Fruit fly (Drosophila melanogaster) whole organism, embryonic: Measurements from ENCODE around the gene CG7179.
A peak's percentile ranks its signal among the peaks of the same experiment; 100 is the strongest.

Experiments
- C15 ChIP-seq: fragments of 200-800 bp; sonication (Bioruptor generic); IDR thresholded peaks from 3 replicates; pipeline ENCODE4 v1.3.6; 2022; ENCODE audit warnings: missing biosample characterization, missing genetic modification characterization
- CG11247 ChIP-seq: fragments of 200-800 bp; sonication (Bioruptor generic); IDR thresholded peaks from 2 replicates; pipeline ENCODE4 v1.3.6; 2022; ENCODE audit warnings: missing biosample characterization, missing genetic modification characterization
- CG11723 ChIP-seq: fragments of 200-800 bp; sonication (Bioruptor generic); optimal IDR thresholded peaks from 2 replicates; lab custom pipeline; 2017; ENCODE audit warnings: missing biosample characterization, mild to moderate bottlenecking, missing genetic modification characterization
- CG12236 ChIP-seq: fragments of 200-800 bp; sonication (Bioruptor generic); optimal IDR thresholded peaks from 2 replicates; lab custom pipeline; 2016; ENCODE audit warnings: missing biosample characterization, missing genetic modification characterization
- CG12744 ChIP-seq: fragments of 200-800 bp; sonication (Bioruptor generic); optimal IDR thresholded peaks from 2 replicates; lab custom pipeline; 2016; ENCODE audit warnings: missing biosample characterization, missing genetic modification characterization
- CG12769 ChIP-seq: fragments of 200-800 bp; sonication (Bioruptor generic); optimal IDR thresholded peaks from 2 replicates; lab custom pipeline; 2019; ENCODE audit warnings: missing biosample characterization, mild to moderate bottlenecking, missing genetic modification characterization, moderate library complexity
- CG17802 ChIP-seq: fragments of 200-800 bp; sonication (Bioruptor generic); optimal IDR thresholded peaks from 2 replicates; lab custom pipeline; 2018; ENCODE audit warnings: missing biosample characterization, mild to moderate bottlenecking, missing genetic modification characterization, moderate library complexity
- CG18011 ChIP-seq: fragments of 200-800 bp; sonication (Bioruptor generic); optimal IDR thresholded peaks from 2 replicates; lab custom pipeline; 2017; ENCODE audit warnings: missing biosample characterization, missing genetic modification characterization, mild to moderate bottlenecking, moderate library complexity, missing genotype
- CG2120 ChIP-seq: fragments of 200-800 bp; sonication (Bioruptor generic); optimal IDR thresholded peaks from 3 replicates; lab custom pipeline; 2016; ENCODE audit warnings: missing biosample characterization, missing genetic modification characterization
- CG2199 ChIP-seq: fragments of 200-800 bp; sonication (Bioruptor generic); IDR thresholded peaks from 3 replicates; pipeline ENCODE4 v1.3.6; 2022; ENCODE audit warnings: missing biosample characterization, missing genetic modification characterization
- CG30403 ChIP-seq: fragments of 200-800 bp; sonication (Bioruptor generic); optimal IDR thresholded peaks from 3 replicates; lab custom pipeline; 2016; ENCODE audit warnings: missing biosample characterization, missing genetic modification characterization
- CG30431 ChIP-seq: fragments of 200-800 bp; sonication (Bioruptor generic); optimal IDR thresholded peaks from 2 replicates; lab custom pipeline; 2017; ENCODE audit warnings: missing biosample characterization, missing genetic modification characterization
- CG32532 ChIP-seq: fragments of 200-800 bp; sonication (Bioruptor generic); IDR thresholded peaks from 2 replicates; pipeline ENCODE4 v1.3.6; 2022; ENCODE audit warnings: missing biosample characterization, missing genetic modification characterization
- CG4328 ChIP-seq: fragments of 200-800 bp; sonication (Bioruptor generic); optimal IDR thresholded peaks from 3 replicates; lab custom pipeline; 2017; ENCODE audit warnings: missing biosample characterization, missing genetic modification reagents, missing genetic modification characterization
- CG6813 ChIP-seq: fragments of 200-800 bp; sonication (Bioruptor generic); optimal IDR thresholded peaks from 2 replicates; lab custom pipeline; 2017; ENCODE audit warnings: missing biosample characterization, missing genetic modification characterization, mild to moderate bottlenecking, moderate library complexity, missing genetic modification reagents
- CG6854 ChIP-seq: fragments of 200-800 bp; sonication (Bioruptor generic); optimal IDR thresholded peaks from 3 replicates; lab custom pipeline; 2017; ENCODE audit warnings: missing biosample characterization, mild to moderate bottlenecking, missing genetic modification characterization
- CG7372 ChIP-seq: fragments of 200-800 bp; sonication (Bioruptor generic); IDR thresholded peaks from 2 replicates; pipeline ENCODE4 v1.3.6; 2022; ENCODE audit warnings: missing biosample characterization, missing genetic modification characterization
- CG8290 ChIP-seq, 3 experiments: fragments of 200-800 bp; sonication (Bioruptor generic); optimal IDR thresholded peaks; 2 replicates each; lab custom pipeline; 2016 to 2019; ENCODE audit warnings: missing biosample characterization in 3 of 3, missing genetic modification characterization in 3 of 3, mild to moderate bottlenecking in 2 of 3, moderate library complexity in 1 of 3
- CG8478 ChIP-seq: fragments of >200 bp; optimal IDR thresholded peaks from 2 replicates; lab custom pipeline; 2018
- CTCF ChIP-seq: fragments of 200-800 bp; sonication (Bioruptor generic); optimal IDR thresholded peaks from 2 replicates; lab custom pipeline; 2017; ENCODE audit warnings: missing biosample characterization, mild to moderate bottlenecking, missing genetic modification characterization, moderate library complexity
- D ChIP-seq, 2 experiments: fragments of 200-800 bp in 1 of 2; fragments of >200 bp in 1 of 2; sonication (Bioruptor generic) in 1 of 2; optimal IDR thresholded peaks; 2 replicates in 1 of 2; 3 replicates in 1 of 2; lab custom pipeline; 2017; ENCODE audit warnings: mild to moderate bottlenecking in 1 of 2, missing biosample characterization in 1 of 2, missing genetic modification characterization in 1 of 2, missing genetic modification reagents in 1 of 2
- Deaf1 ChIP-seq: fragments of 200-800 bp; optimal IDR thresholded peaks from 3 replicates; lab custom pipeline; 2019; ENCODE audit warnings: missing biosample characterization, mild to moderate bottlenecking, missing genetic modification characterization, moderate library complexity
- Dip3 ChIP-seq: fragments of 200-800 bp; sonication (Bioruptor generic); optimal IDR thresholded peaks from 3 replicates; lab custom pipeline; 2016; ENCODE audit warnings: missing biosample characterization, missing genetic modification characterization
- E2f1 ChIP-seq: fragments of 200-800 bp; sonication (Bioruptor generic); IDR thresholded peaks from 2 replicates; pipeline ENCODE4 v1.3.6; 2022; ENCODE audit warnings: missing biosample characterization, missing genetic modification characterization
- E2f2 ChIP-seq: fragments of 200-800 bp; sonication (Bioruptor generic); IDR thresholded peaks from 2 replicates; pipeline ENCODE4 v1.3.6; 2022; ENCODE audit warnings: missing biosample characterization, missing genetic modification characterization
- Gug ChIP-seq: fragments of 200-800 bp; sonication (Bioruptor generic); IDR thresholded peaks from 4 replicates; pipeline ENCODE4 v1.3.6; 2022; ENCODE audit warnings: missing biosample characterization, missing genetic modification characterization
- HLH54F ChIP-seq: fragments of 200-800 bp; sonication (Bioruptor generic); optimal IDR thresholded peaks from 3 replicates; lab custom pipeline; 2016; ENCODE audit warnings: missing biosample characterization, missing genetic modification characterization
- Lhr ChIP-seq: fragments of 200-800 bp; sonication (Bioruptor generic); optimal IDR thresholded peaks from 3 replicates; lab custom pipeline; 2017; ENCODE audit warnings: mild to moderate bottlenecking, missing biosample characterization, missing genetic modification reagents, missing genetic modification characterization
- Lpt ChIP-seq: fragments of >200 bp; optimal IDR thresholded peaks from 2 replicates; lab custom pipeline; 2018; ENCODE audit warnings: missing biosample characterization, missing genetic modification characterization
- Nf-YA ChIP-seq: fragments of 200-800 bp; sonication (Bioruptor generic); IDR thresholded peaks from 2 replicates; pipeline ENCODE4 v1.3.6; 2022; ENCODE audit warnings: missing biosample characterization, missing genetic modification characterization
- Optix ChIP-seq: fragments of 200-800 bp; sonication (Bioruptor generic); IDR thresholded peaks from 3 replicates; pipeline ENCODE4 v1.3.6; 2022; ENCODE audit warnings: missing biosample characterization, missing genetic modification characterization
- Sry-δ ChIP-seq: fragments of 200-800 bp; sonication (Bioruptor generic); optimal IDR thresholded peaks from 2 replicates; lab custom pipeline; 2016; ENCODE audit warnings: missing biosample characterization, missing genetic modification characterization
- al ChIP-seq: fragments of 200-800 bp; sonication (Bioruptor generic); IDR thresholded peaks from 2 replicates; pipeline ENCODE4 v1.3.6; 2022; ENCODE audit warnings: missing biosample characterization, missing genetic modification characterization
- aop ChIP-seq: fragments of 200-800 bp; sonication (Bioruptor generic); IDR thresholded peaks from 2 replicates; pipeline ENCODE4 v1.3.6; 2022; ENCODE audit warnings: missing biosample characterization, missing genetic modification characterization
- ap ChIP-seq: fragments of 200-800 bp; sonication (Bioruptor generic); IDR thresholded peaks from 2 replicates; pipeline ENCODE4 v1.3.6; 2022; ENCODE audit warnings: missing biosample characterization, missing genetic modification characterization
- dan ChIP-seq: fragments of 200-800 bp; sonication (Bioruptor generic); IDR thresholded peaks from 2 replicates; pipeline ENCODE4 v1.3.6; 2022; ENCODE audit warnings: missing biosample characterization, missing genetic modification characterization
- eve ChIP-seq, 2 experiments: fragments of >200 bp; optimal IDR thresholded peaks; 2 replicates each; lab custom pipeline; 2017; ENCODE audit warnings: missing biosample characterization in 2 of 2, missing genetic modification characterization in 2 of 2
- ewg ChIP-seq: fragments of 200-800 bp; sonication (Bioruptor generic); optimal IDR thresholded peaks from 3 replicates; lab custom pipeline; 2017; ENCODE audit warnings: mild to moderate bottlenecking, missing biosample characterization, missing genetic modification reagents, missing genetic modification characterization
- exex ChIP-seq: fragments of 200-800 bp; sonication (Bioruptor generic); optimal IDR thresholded peaks from 4 replicates; lab custom pipeline; 2018; ENCODE audit warnings: missing biosample characterization, mild to moderate bottlenecking, missing genetic modification characterization, moderate library complexity
- insv ChIP-seq, 2 experiments: fragments of 200-800 bp; sonication (Bioruptor generic); optimal IDR thresholded peaks; 3 replicates each; lab custom pipeline; 2016 to 2018; ENCODE audit warnings: missing biosample characterization in 2 of 2, missing genetic modification characterization in 2 of 2
- mirr ChIP-seq: fragments of 200-800 bp; sonication (Bioruptor generic); optimal IDR thresholded peaks from 3 replicates; lab custom pipeline; 2018; ENCODE audit warnings: missing biosample characterization, mild to moderate bottlenecking, missing genetic modification characterization
- run ChIP-seq: fragments of 200-800 bp; sonication (Bioruptor generic); optimal IDR thresholded peaks from 3 replicates; lab custom pipeline; 2018; ENCODE audit warnings: missing biosample characterization, mild to moderate bottlenecking, missing genetic modification characterization
- shn ChIP-seq: fragments of 200-800 bp; sonication (Bioruptor generic); optimal IDR thresholded peaks from 3 replicates; lab custom pipeline; 2016; ENCODE audit warnings: missing biosample characterization, missing genetic modification characterization
- sna ChIP-seq: fragments of 200-800 bp; sonication (Bioruptor generic); IDR thresholded peaks from 2 replicates; pipeline ENCODE4 v1.3.6; 2022; ENCODE audit warnings: missing biosample characterization, missing genetic modification characterization; ENCODE audit not compliant: partially characterized antibody
- so ChIP-seq: fragments of 200-800 bp; sonication (Bioruptor generic); IDR thresholded peaks from 3 replicates; pipeline ENCODE4 v1.3.6; 2022; ENCODE audit warnings: missing biosample characterization, missing genetic modification characterization
- sqz ChIP-seq: fragments of 200-800 bp; sonication (Bioruptor generic); optimal IDR thresholded peaks from 3 replicates; lab custom pipeline; 2018; ENCODE audit warnings: missing biosample characterization, mild to moderate bottlenecking, missing genetic modification characterization
- stc ChIP-seq: fragments of 200-800 bp; sonication (Bioruptor generic); IDR thresholded peaks from 2 replicates; pipeline ENCODE4 v1.3.6; 2022; ENCODE audit warnings: missing biosample characterization, missing genetic modification characterization
- twi ChIP-seq: fragments of 200-800 bp; optimal IDR thresholded peaks from 2 replicates; lab custom pipeline; 2019; ENCODE audit warnings: missing biosample characterization, mild to moderate bottlenecking, missing genetic modification characterization, moderate library complexity
- zfh1 ChIP-seq: fragments of 200-800 bp; sonication (Bioruptor generic); IDR thresholded peaks from 3 replicates; pipeline ENCODE4 v1.3.6; 2022; ENCODE audit warnings: missing biosample characterization, missing genetic modification characterization

CG7179 gene

dm6 chr2L:7808886-7809698 is 31.3 kb upstream of the CG7179 start:
- 0 out of 2 replicates have a peak, but pooled peaks have one; percentile 28 for TF ChIP-seq CG32532 (GFP tag; lab: Robert Waterston, UW)
- TF ChIP-seq CG7372 (GFP tag; lab: Robert Waterston, UW): no peak
- no peak for TF ChIP-seq HLH54F (GFP tag; lab: Kevin White, UChicago)
- no peak for TF ChIP-seq CG30403 (GFP tag; lab: Kevin White, UChicago)
- TF ChIP-seq Gug (GFP tag; lab: Robert Waterston, UW): no peak
- TF ChIP-seq C15: no peak
- TF ChIP-seq CG8290 (GFP tag; optimal IDR thresholded peaks at IDR 0.05; lab: Kevin White, UChicago): no peak
- peak in 1 of 2 experiments; percentile 27 for TF ChIP-seq CG8290 (tag; optimal IDR thresholded peaks at IDR 0.05; lab: Kevin White, UChicago)
- TF ChIP-seq sna (GFP tag; lab: Robert Waterston, UW): no peak
- no peak for TF ChIP-seq aop (GFP tag; lab: Robert Waterston, UW)
- TF ChIP-seq CG6854 (GFP tag; lab: Kevin White, UChicago): no peak
- TF ChIP-seq CG18011: no peak
- TF ChIP-seq CG30431 (GFP tag; lab: Kevin White, UChicago): no peak
- no peak for TF ChIP-seq Sry-δ (GFP tag; lab: Kevin White, UChicago)
- TF ChIP-seq so (GFP tag; lab: Robert Waterston, UW): peak; percentile 21; the same call in 1 of the 3 replicates
- 0 out of 3 replicates have a peak, but pooled peaks have one; percentile 3 for TF ChIP-seq zfh1
- peak; percentile 22; the same call in 1 of the 2 replicates for TF ChIP-seq E2f2 (GFP tag; lab: Robert Waterston, UW)
- TF ChIP-seq insv (GFP tag; optimal IDR thresholded peaks at IDR 0.05; lab: Kevin White, UChicago): peak in 1 of 2 experiments; percentile 60
- TF ChIP-seq twi (tag; lab: Kevin White, UChicago): peak; percentile 21
- TF ChIP-seq sqz (GFP tag; lab: Kevin White, UChicago): peak; percentile 94
- no peak for TF ChIP-seq run (tag; lab: Kevin White, UChicago)
- peak; percentile 89 for TF ChIP-seq CTCF
- no peak for TF ChIP-seq ap
- 0 out of 3 replicates have a peak, but pooled peaks have one; percentile 8 for TF ChIP-seq CG2199 (GFP tag; lab: Robert Waterston, UW)
- peak in 1 of 2 experiments; percentile 78 for TF ChIP-seq eve (GFP tag; optimal IDR thresholded peaks at IDR 0.05; lab: Kevin White, UChicago)
- TF ChIP-seq ewg (GFP tag; lab: Kevin White, UChicago): no peak
- peak; percentile 13 for TF ChIP-seq CG12769
- TF ChIP-seq al (GFP tag; lab: Robert Waterston, UW): no peak
- no peak for TF ChIP-seq CG6813
- no peak for TF ChIP-seq dan (GFP tag; lab: Robert Waterston, UW)
- TF ChIP-seq Dip3 (GFP tag; lab: Kevin White, UChicago): no peak
- TF ChIP-seq D (optimal IDR thresholded peaks at IDR 0.05; lab: Kevin White, UChicago): no peak
- TF ChIP-seq D (GFP tag; optimal IDR thresholded peaks at IDR 0.05; lab: Kevin White, UChicago): no peak
- no peak for TF ChIP-seq CG11247 (GFP tag; lab: Robert Waterston, UW)
- TF ChIP-seq Lpt (GFP tag; lab: Kevin White, UChicago): no peak
- peak; percentile 37 for TF ChIP-seq CG4328 (GFP tag; lab: Kevin White, UChicago)
- peak; percentile 9; the same call in 1 of the 2 replicates for TF ChIP-seq stc (GFP tag; lab: Robert Waterston, UW)
- TF ChIP-seq exex: peak; percentile 49
- TF ChIP-seq CG12236 (GFP tag; lab: Kevin White, UChicago): no peak
- TF ChIP-seq Lhr (GFP tag; lab: Kevin White, UChicago): no peak
- peak; percentile 58 for TF ChIP-seq mirr (GFP tag; lab: Kevin White, UChicago)
- peak; percentile 40; the same call in 1 of the 2 replicates for TF ChIP-seq E2f1 (GFP tag; lab: Robert Waterston, UW)
- TF ChIP-seq CG12744 (GFP tag; lab: Kevin White, UChicago): no peak
- TF ChIP-seq CG17802 (tag; lab: Kevin White, UChicago): no peak
- no peak for TF ChIP-seq CG2120
- no peak for TF ChIP-seq CG11723 (GFP tag; lab: Kevin White, UChicago)
- TF ChIP-seq shn (GFP tag; lab: Kevin White, UChicago): no peak
- no peak for TF ChIP-seq CG8478
- 0 out of 2 replicates have a peak, but pooled peaks have one; percentile 31 for TF ChIP-seq Nf-YA (GFP tag; lab: Robert Waterston, UW)
- TF ChIP-seq Deaf1 (tag; lab: Kevin White, UChicago): no peak
- TF ChIP-seq Optix (GFP tag; lab: Robert Waterston, UW): no peak
